Fruit fly (Drosophila melanogaster): Measurements from ENCODE around the gene ss.
A peak's percentile ranks its signal among the peaks of the same experiment; 100 is the strongest.

Gene ss

dm6 chr3R:16351044-16351443 lies 52.4 kb downstream of the ss start:
- TF ChIP-seq Clk (GFP tag; optimal IDR thresholded peaks at IDR 0.05) = no peak
- peak; percentile 20 for TF ChIP-seq pad (GFP tag; optimal IDR thresholded peaks at IDR 0.05)

DNA sequence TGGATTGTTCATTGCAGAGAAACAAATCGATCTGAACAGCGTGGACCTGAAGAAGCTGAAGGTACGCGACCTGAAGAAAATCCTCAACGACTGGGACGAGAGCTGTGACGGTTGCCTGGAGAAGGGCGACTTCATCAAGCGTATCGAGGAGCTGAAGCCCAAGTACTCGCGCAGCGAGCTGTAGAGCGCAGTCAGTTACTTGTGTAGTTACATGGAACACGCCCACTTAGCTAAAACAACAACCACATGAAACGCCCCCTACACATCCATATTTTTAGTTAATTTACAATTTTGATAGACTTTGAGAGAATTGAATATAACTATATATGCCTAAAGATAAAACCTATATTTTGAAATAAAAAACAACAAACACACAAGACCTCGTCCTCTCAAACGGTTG lies 53.1 kb downstream of the ss start:
- no peak for TF ChIP-seq tj (GFP tag; optimal IDR thresholded peaks at IDR 0.05)
- no peak for TF ChIP-seq CG1620 (GFP tag; optimal IDR thresholded peaks at IDR 0.05)
- TF ChIP-seq CG33017 (tag; optimal IDR thresholded peaks at IDR 0.05) = no peak
- TF ChIP-seq Clk (GFP tag; optimal IDR thresholded peaks at IDR 0.05) = no peak
- no peak for TF ChIP-seq toe (GFP tag; optimal IDR thresholded peaks at IDR 0.05)
- no peak for TF ChIP-seq Mnt (GFP tag; optimal IDR thresholded peaks at IDR 0.05)
- no peak for TF ChIP-seq CG11617 (GFP tag; optimal IDR thresholded peaks at IDR 0.05)
- TF ChIP-seq CG5204 (GFP tag; optimal IDR thresholded peaks at IDR 0.05) = no peak
- TF ChIP-seq pad (GFP tag; optimal IDR thresholded peaks at IDR 0.05) = no peak
- TF ChIP-seq CG7045 (GFP tag; optimal IDR thresholded peaks at IDR 0.05) = no peak
- TF ChIP-seq kay (GFP tag; ENCODE audit: borderline replicate concordance) = no peak
- TF ChIP-seq CG12768 (GFP tag; optimal IDR thresholded peaks at IDR 0.05) = no peak
- no peak for TF ChIP-seq CG14711 (tag; optimal IDR thresholded peaks at IDR 0.05)
- TF ChIP-seq Crg-1 (GFP tag; optimal IDR thresholded peaks at IDR 0.05) = no peak
- TF ChIP-seq Hr96 (GFP tag; optimal IDR thresholded peaks at IDR 0.05) = no peak
- TF ChIP-seq CG7101 (tag; optimal IDR thresholded peaks at IDR 0.05) = no peak
- TF ChIP-seq cic (GFP tag; optimal IDR thresholded peaks at IDR 0.05) = no peak
- TF ChIP-seq bab1 (GFP tag; optimal IDR thresholded peaks at IDR 0.05) = no peak
- TF ChIP-seq ovo (GFP tag; optimal IDR thresholded peaks at IDR 0.05) = no peak
- TF ChIP-seq cnc (optimal IDR thresholded peaks at IDR 0.05) = no peak

DNA sequence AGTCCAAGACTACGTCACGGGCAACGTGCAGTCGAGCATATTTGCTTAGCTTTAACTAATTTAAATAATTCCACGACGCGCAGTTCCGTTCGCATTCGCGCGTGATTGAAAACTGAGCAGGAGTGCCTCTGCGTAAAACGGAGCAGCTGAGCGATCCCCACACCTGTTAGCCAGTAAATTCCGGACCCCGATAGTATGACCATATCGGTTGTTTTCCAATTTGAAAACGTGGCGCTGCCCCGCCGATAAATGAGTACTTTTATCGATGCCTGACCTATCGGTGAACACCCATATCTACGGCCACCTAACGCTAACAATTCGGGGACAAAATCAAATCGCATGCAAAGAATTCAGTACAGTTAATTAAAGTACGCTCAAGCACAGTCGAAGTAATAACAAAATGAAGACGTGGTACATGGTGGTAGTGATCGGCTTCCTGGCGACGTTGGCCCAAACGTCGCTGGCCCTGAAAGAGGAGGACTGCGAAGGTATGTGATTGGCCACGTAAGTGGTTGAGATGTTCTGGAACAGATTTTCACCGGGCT lies 54.3 kb downstream of the ss start, which contains the start of the genes CG14879 and Manf:
CG14879 (minus strand) TSS at position 116 of the 545 bp plus-strand sequence.
Manf (plus strand) TSS at position 294 of the 545 bp plus-strand sequence.
- no peak for TF ChIP-seq CG33017 (tag; optimal IDR thresholded peaks at IDR 0.05)
- no peak for TF ChIP-seq CG5204 (GFP tag; optimal IDR thresholded peaks at IDR 0.05)
- TF ChIP-seq cnc (optimal IDR thresholded peaks at IDR 0.05) = no peak
- TF ChIP-seq CG12768 (GFP tag; optimal IDR thresholded peaks at IDR 0.05) = no peak
- no peak for TF ChIP-seq Hr96 (GFP tag; optimal IDR thresholded peaks at IDR 0.05)
- peak; percentile 13 for TF ChIP-seq pad (GFP tag; optimal IDR thresholded peaks at IDR 0.05)
- TF ChIP-seq Crg-1 (GFP tag; optimal IDR thresholded peaks at IDR 0.05) = no peak
- TF ChIP-seq Mnt (GFP tag; optimal IDR thresholded peaks at IDR 0.05) = peak; percentile 63
- TF ChIP-seq CG11617 (GFP tag; optimal IDR thresholded peaks at IDR 0.05) = no peak
- no peak for TF ChIP-seq kay (GFP tag; ENCODE audit: borderline replicate concordance)
- TF ChIP-seq toe (GFP tag; optimal IDR thresholded peaks at IDR 0.05) = no peak
- no peak for TF ChIP-seq CG7045 (GFP tag; optimal IDR thresholded peaks at IDR 0.05)
- TF ChIP-seq tj (GFP tag; optimal IDR thresholded peaks at IDR 0.05) = peak; percentile 65
- no peak for TF ChIP-seq Clk (GFP tag; optimal IDR thresholded peaks at IDR 0.05)
- peak; percentile 65 for TF ChIP-seq bab1 (GFP tag; optimal IDR thresholded peaks at IDR 0.05)
- TF ChIP-seq CG7101 (tag; optimal IDR thresholded peaks at IDR 0.05) = peak; percentile 19
- TF ChIP-seq ovo (GFP tag; optimal IDR thresholded peaks at IDR 0.05) = no peak
- TF ChIP-seq CG1620 (GFP tag; optimal IDR thresholded peaks at IDR 0.05) = no peak
- no peak for TF ChIP-seq CG14711 (tag; optimal IDR thresholded peaks at IDR 0.05)
- TF ChIP-seq cic (GFP tag; optimal IDR thresholded peaks at IDR 0.05) = peak; percentile 43

dm6 chr3R:16348289-16348688 lies 55.2 kb downstream of the ss start:
- TF ChIP-seq CG7101 (tag; optimal IDR thresholded peaks at IDR 0.05) (no peak), CG1620 (GFP tag; optimal IDR thresholded peaks at IDR 0.05) (no peak), CG7045 (GFP tag; optimal IDR thresholded peaks at IDR 0.05) (no peak), Clk (GFP tag; optimal IDR thresholded peaks at IDR 0.05) (no peak), bab1 (GFP tag; optimal IDR thresholded peaks at IDR 0.05) (no peak), tj (GFP tag; optimal IDR thresholded peaks at IDR 0.05) (no peak), pad (GFP tag; optimal IDR thresholded peaks at IDR 0.05) (no peak)

- peak; percentile 26 for TF ChIP-seq cic (GFP tag; optimal IDR thresholded peaks at IDR 0.05)
- no peak for TF ChIP-seq CG7101 (tag; optimal IDR thresholded peaks at IDR 0.05)
- no peak for TF ChIP-seq CG5204 (GFP tag; optimal IDR thresholded peaks at IDR 0.05)
- peak; percentile 54 for TF ChIP-seq tj (GFP tag; optimal IDR thresholded peaks at IDR 0.05)
- TF ChIP-seq Crg-1 (GFP tag; optimal IDR thresholded peaks at IDR 0.05) = no peak
- TF ChIP-seq kay (GFP tag; ENCODE audit: borderline replicate concordance) = peak; percentile 96
- TF ChIP-seq CG12768 (GFP tag; optimal IDR thresholded peaks at IDR 0.05) = no peak
Observed at dm6 chr3R:16347626-16348264, 55.7 kb downstream of the ss start.

DNA sequence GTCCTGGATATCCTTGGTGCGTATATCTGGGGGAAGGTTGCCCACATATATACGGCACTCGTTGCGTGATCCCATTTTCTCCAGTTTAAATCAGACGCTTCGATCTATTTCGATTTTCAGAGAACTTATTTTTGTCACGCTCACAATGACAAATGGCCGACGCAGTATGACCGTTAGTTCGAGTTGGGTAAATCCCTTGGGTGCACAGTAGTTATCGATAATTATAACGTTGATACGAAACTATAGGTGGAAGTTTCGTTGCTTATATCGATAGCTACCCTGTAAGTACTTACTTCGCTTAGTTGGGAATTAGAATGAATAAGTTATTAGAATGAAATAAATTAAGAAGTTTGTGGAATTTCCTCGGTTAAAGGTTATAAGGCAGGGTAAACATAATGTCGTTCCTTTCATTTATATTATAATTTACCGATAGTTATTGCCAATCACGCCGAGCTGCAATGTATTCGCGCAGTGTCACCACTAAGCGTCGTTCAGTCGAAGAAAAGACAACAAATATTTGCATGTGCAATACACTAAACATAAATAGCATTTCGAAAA lies 61.6 kb downstream of the ss start, which contains the start of the genes SF2 and pad:
SF2 (minus strand) TSS at position 172 of the 558 bp plus-strand sequence.
pad (plus strand) TSS at position 502 of the 558 bp plus-strand sequence.
- peak; percentile 77 for TF ChIP-seq CG14711 (tag; optimal IDR thresholded peaks at IDR 0.05)
- TF ChIP-seq CG12768 (GFP tag; optimal IDR thresholded peaks at IDR 0.05) = peak; percentile 53
- TF ChIP-seq tj (GFP tag; optimal IDR thresholded peaks at IDR 0.05) = peak; percentile 63
- TF ChIP-seq Mnt (GFP tag; optimal IDR thresholded peaks at IDR 0.05) = peak; percentile 90
- TF ChIP-seq Crg-1 (GFP tag; optimal IDR thresholded peaks at IDR 0.05) = peak; percentile 87
- peak; percentile 86 for TF ChIP-seq Hr96 (GFP tag; optimal IDR thresholded peaks at IDR 0.05)
- TF ChIP-seq cic (GFP tag; optimal IDR thresholded peaks at IDR 0.05) = peak; percentile 53
- TF ChIP-seq kay (GFP tag; ENCODE audit: borderline replicate concordance) = peak; percentile 84
- TF ChIP-seq CG11617 (GFP tag; optimal IDR thresholded peaks at IDR 0.05) = peak; percentile 87
- no peak for TF ChIP-seq CG33017 (tag; optimal IDR thresholded peaks at IDR 0.05)
- TF ChIP-seq CG7045 (GFP tag; optimal IDR thresholded peaks at IDR 0.05) = peak; percentile 82
- no peak for TF ChIP-seq cnc (optimal IDR thresholded peaks at IDR 0.05)
- TF ChIP-seq Clk (GFP tag; optimal IDR thresholded peaks at IDR 0.05) = peak; percentile 73
- peak; percentile 89 for TF ChIP-seq bab1 (GFP tag; optimal IDR thresholded peaks at IDR 0.05)
- peak; percentile 90 for TF ChIP-seq CG5204 (GFP tag; optimal IDR thresholded peaks at IDR 0.05)
- TF ChIP-seq pad (GFP tag; optimal IDR thresholded peaks at IDR 0.05) = peak; percentile 85
- TF ChIP-seq CG7101 (tag; optimal IDR thresholded peaks at IDR 0.05) = peak; percentile 83
- peak; percentile 90 for TF ChIP-seq ovo (GFP tag; optimal IDR thresholded peaks at IDR 0.05)
- peak; percentile 94 for TF ChIP-seq toe (GFP tag; optimal IDR thresholded peaks at IDR 0.05)
- TF ChIP-seq CG1620 (GFP tag; optimal IDR thresholded peaks at IDR 0.05) = peak; percentile 92

Data from whole organism, adult.